Worm (Caenorhabditis elegans): Measurements from ENCODE around the gene rpl-18.

rpl-18 gene

DNA sequence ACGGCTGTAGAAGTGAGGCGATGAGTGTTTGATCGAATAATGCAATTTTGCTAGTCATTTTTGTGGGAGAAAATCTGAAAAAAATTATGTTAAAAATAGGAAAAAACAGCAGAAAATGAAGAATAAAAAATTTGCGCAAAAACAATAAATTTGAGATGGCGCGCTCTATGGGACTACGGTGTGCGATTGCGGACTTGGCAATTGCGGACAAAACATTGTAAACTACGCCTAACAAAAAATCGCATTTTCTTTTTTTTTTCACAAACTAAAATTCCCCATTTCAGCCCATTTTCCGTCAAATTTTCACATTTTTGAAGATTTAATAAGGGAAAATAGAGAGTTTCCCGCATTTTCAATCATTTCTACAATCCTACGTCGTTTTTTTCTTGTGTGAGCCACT, 11.0 kb downstream of the rpl-18 start, which contains the start of the genes sas-6 and Y45F10D.7 (continued):
- peak; percentile 12 to 83 (median 28) for TF ChIP-seq ceh-82 (tag; optimal IDR thresholded peaks at IDR 0.05)
- no peak for TF ChIP-seq lin-39 (tag; optimal IDR thresholded peaks at IDR 0.05)
- TF ChIP-seq aha-1 (tag; optimal IDR thresholded peaks at IDR 0.05), result no peak
- TF ChIP-seq isw-1 (GFP tag; IDR thresholded peaks at IDR 0.05), result peak; percentile 32; the same call in 1 of the 2 replicates
- peak; percentile 5 for TF ChIP-seq snpc-4 (tag; optimal IDR thresholded peaks at IDR 0.05)
- TF ChIP-seq nhr-47 (tag; optimal IDR thresholded peaks at IDR 0.05), result peak; percentile 71
- no peak for TF ChIP-seq ceh-88 (GFP tag; IDR thresholded peaks at IDR 0.05)
- peak; percentile 6 for TF ChIP-seq nhr-77 (tag; optimal IDR thresholded peaks at IDR 0.05)
- no peak for TF ChIP-seq hpl-2 (GFP tag; optimal IDR thresholded peaks at IDR 0.05)
- TF ChIP-seq pqm-1 (tag; optimal IDR thresholded peaks at IDR 0.05), result no peak
- TF ChIP-seq C34B4.2 (tag; optimal IDR thresholded peaks at IDR 0.05), result no peak
- TF ChIP-seq zip-4 (GFP tag; optimal IDR thresholded peaks at IDR 0.05), result no peak
- TF ChIP-seq lin-13 (GFP tag; optimal IDR thresholded peaks at IDR 0.05), result peak; percentile 59
- no peak for TF ChIP-seq vab-15 (tag; optimal IDR thresholded peaks at IDR 0.05)
- TF ChIP-seq aly-2 (tag; optimal IDR thresholded peaks at IDR 0.05), result no peak
- peak in 1 of 2 experiments; percentile 43 for TF ChIP-seq mdl-1 (tag; optimal IDR thresholded peaks at IDR 0.05)
- no peak for TF ChIP-seq nhr-237 (tag; optimal IDR thresholded peaks at IDR 0.05)
- TF ChIP-seq fkh-10 (GFP tag; optimal IDR thresholded peaks at IDR 0.05), result peak; percentile 14
- no peak for TF ChIP-seq unc-62 (GFP tag; optimal IDR thresholded peaks at IDR 0.05)
- TF ChIP-seq ets-5 (GFP tag; IDR thresholded peaks at IDR 0.05), result no peak
- no peak for TF ChIP-seq nhr-19 (GFP tag; conservative IDR thresholded peaks at IDR 0.05)
- TF ChIP-seq efl-3 (GFP tag; optimal IDR thresholded peaks at IDR 0.05), result no peak
- TF ChIP-seq tbx-2 (tag; optimal IDR thresholded peaks at IDR 0.05), result peak; percentile 47
- no peak for TF ChIP-seq grh-1 (GFP tag; IDR thresholded peaks at IDR 0.05)
- TF ChIP-seq hlh-4 (tag; optimal IDR thresholded peaks at IDR 0.05), result no peak
- TF ChIP-seq nhr-90 (tag; optimal IDR thresholded peaks at IDR 0.05; ENCODE audit: poor library complexity), result peak; percentile 14
- no peak for TF ChIP-seq ceh-90 (tag; optimal IDR thresholded peaks at IDR 0.05)
- TF ChIP-seq tlp-1 (tag; optimal IDR thresholded peaks at IDR 0.05), result no peak
- no peak for TF ChIP-seq zag-1 (tag; optimal IDR thresholded peaks at IDR 0.05)
- no peak for TF ChIP-seq lin-14 (GFP tag; optimal IDR thresholded peaks at IDR 0.05)
- peak; percentile 9 for TF ChIP-seq unc-86 (tag; optimal IDR thresholded peaks at IDR 0.05)
- TF ChIP-seq nhr-28 (tag; optimal IDR thresholded peaks at IDR 0.05), result no peak
- TF ChIP-seq pax-3 (tag; optimal IDR thresholded peaks at IDR 0.05), result peak; percentile 18
- TF ChIP-seq ces-1 (GFP tag; optimal IDR thresholded peaks at IDR 0.05), result no peak
- peak; percentile 19 for TF ChIP-seq blmp-1 (tag; optimal IDR thresholded peaks at IDR 0.05)
- TF ChIP-seq rnt-1 (tag; optimal IDR thresholded peaks at IDR 0.05), result peak; percentile 69
- TF ChIP-seq nhr-84 (tag; optimal IDR thresholded peaks at IDR 0.05), result no peak
- peak; percentile 98 to 99 for TF ChIP-seq lsy-2 (tag; optimal IDR thresholded peaks at IDR 0.05)
- no peak for TF ChIP-seq fkh-4 (tag; optimal IDR thresholded peaks at IDR 0.05; ENCODE audit: borderline replicate concordance)
- TF ChIP-seq elt-3 (tag; optimal IDR thresholded peaks at IDR 0.05), result peak in 2 of 6 experiments; percentile 36 to 41
- no peak for TF ChIP-seq egl-13 (tag; optimal IDR thresholded peaks at IDR 0.05)
- TF ChIP-seq hlh-17 (GFP tag; optimal IDR thresholded peaks at IDR 0.05; ENCODE audit: borderline replicate concordance), result no peak
- no peak for TF ChIP-seq mef-2 (tag; optimal IDR thresholded peaks at IDR 0.05)
- no peak for TF ChIP-seq egl-27 (tag; optimal IDR thresholded peaks at IDR 0.05)
- TF ChIP-seq nhr-11 (tag; optimal IDR thresholded peaks at IDR 0.05), result no peak
- TF ChIP-seq unc-30 (tag; optimal IDR thresholded peaks at IDR 0.05), result no peak
- peak; percentile 91 to 95 (median 94) for TF ChIP-seq dpl-1 (GFP tag; optimal IDR thresholded peaks at IDR 0.05)
- no peak for TF ChIP-seq ceh-8 (GFP tag; optimal IDR thresholded peaks at IDR 0.05)
- peak; percentile 71 for TF ChIP-seq lin-15B (tag; optimal IDR thresholded peaks at IDR 0.05)
- TF ChIP-seq unc-98 (GFP tag; IDR thresholded peaks at IDR 0.05), result no peak
- TF ChIP-seq lir-3 (tag; optimal IDR thresholded peaks at IDR 0.05; ENCODE audit: poor library complexity), result no peak
- TF ChIP-seq efl-1 (optimal IDR thresholded peaks at IDR 0.05), result peak; percentile 62 to 95
- TF ChIP-seq efl-1 (GFP tag; optimal IDR thresholded peaks at IDR 0.05 in 1 of 2), result peak; percentile 94 to 99

Data from whole organism, L1 larva.